Fruit fly (Drosophila melanogaster): ENCODE results near the gene Skel.

Skel gene

DNA sequence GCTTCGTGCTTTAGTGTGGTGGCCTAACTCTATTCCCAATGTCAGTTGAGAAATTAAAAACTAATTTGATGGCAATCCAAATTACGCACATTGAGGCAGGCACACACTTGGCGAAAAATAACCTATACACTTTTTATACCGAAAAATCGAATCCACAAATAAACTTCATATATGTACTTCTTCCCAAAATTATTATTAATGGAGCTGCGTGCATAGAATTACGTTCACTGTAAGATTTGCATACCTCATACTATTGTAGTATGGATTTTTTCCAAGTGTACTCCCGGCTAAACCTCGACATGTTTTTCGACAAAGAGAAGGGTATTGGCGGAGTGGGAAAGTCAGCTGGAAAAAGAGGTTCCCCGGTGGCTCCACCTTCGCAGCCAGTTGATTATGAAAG lies 2.5 kb upstream of the Skel start (continued):
- peak; percentile 59 for TF ChIP-seq cwo (GFP tag; optimal IDR thresholded peaks at IDR 0.05)
- TF ChIP-seq nerfin-1 (tag; optimal IDR thresholded peaks at IDR 0.05), result peak; percentile 63
- peak; percentile 75 for TF ChIP-seq Xrp1 (GFP tag; IDR thresholded peaks at IDR 0.05)
- TF ChIP-seq rib (GFP tag; IDR thresholded peaks at IDR 0.05), result no peak
- TF ChIP-seq ind (GFP tag; optimal IDR thresholded peaks at IDR 0.05), result peak; percentile 75
- no peak for TF ChIP-seq Six4 (GFP tag; optimal IDR thresholded peaks at IDR 0.05)
- TF ChIP-seq gro (GFP tag; optimal IDR thresholded peaks at IDR 0.05), result no peak
- no peak for TF ChIP-seq CG30431 (GFP tag; optimal IDR thresholded peaks at IDR 0.05)
- TF ChIP-seq wdn (GFP tag; IDR thresholded peaks at IDR 0.05), result no peak
- TF ChIP-seq CG3163 (GFP tag; optimal IDR thresholded peaks at IDR 0.05), result peak; percentile 10
- TF ChIP-seq CG6689 (GFP tag; IDR thresholded peaks at IDR 0.05), result peak; percentile 72
- no peak for TF ChIP-seq br (optimal IDR thresholded peaks at IDR 0.05)
- TF ChIP-seq schlank (tag; optimal IDR thresholded peaks at IDR 0.05), result no peak
- no peak for TF ChIP-seq CG18011 (GFP tag; optimal IDR thresholded peaks at IDR 0.05)
- TF ChIP-seq cato (GFP tag; optimal IDR thresholded peaks at IDR 0.05; ENCODE audit: borderline replicate concordance), result no peak
- no peak for TF ChIP-seq H15 (GFP tag; IDR thresholded peaks at IDR 0.05)
- no peak for TF ChIP-seq eyg (GFP tag; optimal IDR thresholded peaks at IDR 0.05)
- no peak for TF ChIP-seq usp (GFP tag; optimal IDR thresholded peaks at IDR 0.05)
- TF ChIP-seq corto (GFP tag; optimal IDR thresholded peaks at IDR 0.05), result no peak
- peak; percentile 70 for TF ChIP-seq CG14014 (GFP tag; IDR thresholded peaks at IDR 0.05)
- TF ChIP-seq CG32772 (GFP tag; IDR thresholded peaks at IDR 0.05), result no peak
- peak; percentile 81 for TF ChIP-seq Asciz (GFP tag; optimal IDR thresholded peaks at IDR 0.05)
- peak; percentile 9 for TF ChIP-seq Bteb2 (GFP tag; optimal IDR thresholded peaks at IDR 0.05)

DNA sequence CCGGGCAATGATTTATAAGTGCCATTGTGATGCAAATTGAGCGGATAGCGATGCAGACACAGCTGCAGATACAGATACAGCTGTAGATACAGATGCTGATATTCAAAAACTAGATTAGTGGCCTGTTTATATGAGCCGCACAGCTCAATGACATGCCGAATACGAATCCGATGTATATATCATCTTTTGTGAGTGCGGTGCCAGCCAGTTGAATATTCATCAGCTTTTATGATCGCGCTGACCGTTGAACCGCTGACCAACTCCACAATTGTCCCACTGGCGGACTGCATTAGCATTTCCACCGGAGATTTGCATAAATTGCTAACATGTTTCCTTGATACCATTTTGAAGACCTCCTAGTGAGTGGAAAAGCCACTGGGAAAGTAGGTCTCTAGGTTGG lies 569 bp downstream of the Skel start:
- TF ChIP-seq vvl (GFP tag; IDR thresholded peaks at IDR 0.05) (peak; percentile 77), Hr39 (optimal IDR thresholded peaks at IDR 0.05) (no peak), salm (tag; optimal IDR thresholded peaks at IDR 0.05) (peak; percentile 2), CG8089 (GFP tag; optimal IDR thresholded peaks at IDR 0.05) (no peak), oc (tag; optimal IDR thresholded peaks at IDR 0.05) (peak; percentile 72), Hr78 (GFP tag; optimal IDR thresholded peaks at IDR 0.05) (peak in 1 of 2 experiments; percentile 38)

DNA sequence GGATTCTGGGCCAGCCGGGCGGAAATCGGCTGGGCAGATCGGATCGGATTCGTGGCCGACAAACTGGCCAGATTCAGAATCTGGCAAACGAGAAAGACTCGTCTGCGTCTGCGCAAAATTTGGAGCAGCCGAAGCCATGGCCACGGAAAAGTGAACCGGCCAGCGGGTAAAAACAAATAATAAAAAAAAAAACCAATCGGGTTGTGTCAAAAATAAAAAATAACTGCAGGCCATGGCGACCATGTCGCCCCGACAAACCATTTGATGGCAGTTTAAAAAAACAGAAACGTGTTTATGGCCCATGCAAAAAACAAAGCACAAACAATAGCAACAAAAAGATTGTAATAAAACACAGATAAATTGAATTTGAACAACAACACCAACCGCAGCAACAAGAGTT lies 1.4 kb downstream of the Skel start:
- TF ChIP-seq chinmo (GFP tag; IDR thresholded peaks at IDR 0.05; ENCODE audit: partially characterized antibody) (0 out of 4 replicates have a peak, but pooled peaks have one; percentile 42), CG2129 (GFP tag; IDR thresholded peaks at IDR 0.05; ENCODE audit: partially characterized antibody) (no peak)

DNA sequence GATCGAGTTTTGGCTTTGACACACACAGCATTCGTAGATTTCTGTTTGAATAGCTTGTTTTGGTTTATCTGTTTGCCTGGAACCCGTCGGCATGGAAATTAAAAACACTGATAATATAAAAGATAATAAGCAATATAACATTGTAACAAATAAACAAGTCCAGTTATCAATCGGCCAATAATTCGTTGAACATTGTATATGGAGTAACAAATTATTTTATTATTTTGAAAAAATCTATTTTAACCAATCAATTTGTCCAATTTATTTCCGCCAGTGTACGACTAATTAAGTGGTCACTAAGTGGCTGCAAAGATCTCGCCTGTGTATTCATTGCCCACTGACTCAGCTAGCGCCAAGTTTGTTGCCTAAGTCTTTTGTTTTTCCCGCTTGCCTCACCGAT lies 2.1 kb downstream of the Skel start:
- TF ChIP-seq CG1529 (GFP tag; optimal IDR thresholded peaks at IDR 0.05) (no peak), dati (GFP tag; IDR thresholded peaks at IDR 0.05) (no peak), ase (GFP tag; IDR thresholded peaks at IDR 0.05) (0 out of 3 replicates have a peak, but pooled peaks have one; percentile 28), CG31365 (tag; optimal IDR thresholded peaks at IDR 0.05) (no peak), Myb (GFP tag; optimal IDR thresholded peaks at IDR 0.05) (no peak), psq (GFP tag; optimal IDR thresholded peaks at IDR 0.05) (no peak), en (GFP tag; optimal IDR thresholded peaks at IDR 0.05) (no peak), CG7987 (GFP tag; optimal IDR thresholded peaks at IDR 0.05) (no peak), knrl (GFP tag; IDR thresholded peaks at IDR 0.05; ENCODE audit: partially characterized antibody) (no peak; the same call in 2 of the 3 replicates), CG2199 (GFP tag; IDR thresholded peaks at IDR 0.05) (no peak), slp2 (GFP tag; optimal IDR thresholded peaks at IDR 0.05) (no peak), bowl (GFP tag; IDR thresholded peaks at IDR 0.05) (no peak), sr (GFP tag; IDR thresholded peaks at IDR 0.05) (no peak), Asciz (GFP tag; optimal IDR thresholded peaks at IDR 0.05) (no peak), sob (GFP tag; IDR thresholded peaks at IDR 0.05) (peak; percentile 68), CG14014 (GFP tag; IDR thresholded peaks at IDR 0.05) (0 out of 2 replicates have a peak, but pooled peaks have one; percentile 51), ken (GFP tag; IDR thresholded peaks at IDR 0.05) (no peak), HLHmδ (GFP tag; optimal IDR thresholded peaks at IDR 0.05) (no peak), Lpt (GFP tag; optimal IDR thresholded peaks at IDR 0.05) (no peak), CG10543 (GFP tag; optimal IDR thresholded peaks at IDR 0.05) (no peak), zfh1 (GFP tag; IDR thresholded peaks at IDR 0.05) (0 out of 3 replicates have a peak, but pooled peaks have one; percentile 19)

All from whole organism, embryonic.